Fruit fly (Drosophila melanogaster): ENCODE data around the gene CG14292.

Gene CG14292

dm6 chr3R:18947307-18947706 lies 41.9 kb upstream of the CG14292 start:
- TF ChIP-seq crc (GFP tag; optimal IDR thresholded peaks at IDR 0.05) (no peak), CG8478 (optimal IDR thresholded peaks at IDR 0.05) (peak; percentile 71), zf30C (GFP tag; optimal IDR thresholded peaks at IDR 0.05) (no peak), Sry-β (GFP tag; optimal IDR thresholded peaks at IDR 0.05) (no peak), CG14014 (GFP tag; IDR thresholded peaks at IDR 0.05) (no peak), Gug (GFP tag; IDR thresholded peaks at IDR 0.05) (no peak)

dm6 chr3R:18931725-18932124 lies 26.3 kb upstream of the CG14292 start:
- no peak for TF ChIP-seq CG4360 (GFP tag; IDR thresholded peaks at IDR 0.05)
- no peak for TF ChIP-seq CG2129 (GFP tag; IDR thresholded peaks at IDR 0.05; ENCODE audit: partially characterized antibody)
- no peak for TF ChIP-seq Sry-β (GFP tag; optimal IDR thresholded peaks at IDR 0.05)
- no peak for TF ChIP-seq ci (GFP tag; IDR thresholded peaks at IDR 0.05)
- no peak for TF ChIP-seq CG33557 (GFP tag; optimal IDR thresholded peaks at IDR 0.05)
- TF ChIP-seq ewg (GFP tag; optimal IDR thresholded peaks at IDR 0.05): peak; percentile 0
- no peak for TF ChIP-seq CG1529 (GFP tag; optimal IDR thresholded peaks at IDR 0.05)
- TF ChIP-seq Trl (optimal IDR thresholded peaks at IDR 0.05): peak; percentile 51 to 75
- TF ChIP-seq Trl (GFP tag; optimal IDR thresholded peaks at IDR 0.05): no peak
- TF ChIP-seq Neu2 (GFP tag; optimal IDR thresholded peaks at IDR 0.05; ENCODE audit: borderline replicate concordance): no peak
- TF ChIP-seq pb (GFP tag; optimal IDR thresholded peaks at IDR 0.05): no peak
- TF ChIP-seq gcm (GFP tag; optimal IDR thresholded peaks at IDR 0.05): no peak
- TF ChIP-seq cg (GFP tag; optimal IDR thresholded peaks at IDR 0.05): peak; percentile 36
- TF ChIP-seq CG14710 (tag; optimal IDR thresholded peaks at IDR 0.05): no peak
- no peak for TF ChIP-seq fru (optimal IDR thresholded peaks at IDR 0.05)
- TF ChIP-seq CkIIα-i1 (GFP tag; IDR thresholded peaks at IDR 0.05): no peak
- TF ChIP-seq CG16815 (GFP tag; optimal IDR thresholded peaks at IDR 0.05): no peak
- TF ChIP-seq grn (GFP tag; optimal IDR thresholded peaks at IDR 0.05): no peak
- no peak for TF ChIP-seq zfh1 (GFP tag; IDR thresholded peaks at IDR 0.05)
- TF ChIP-seq CG12659 (GFP tag; optimal IDR thresholded peaks at IDR 0.05): no peak
- no peak for TF ChIP-seq row (GFP tag; IDR thresholded peaks at IDR 0.05)
- no peak for TF ChIP-seq ken (GFP tag; IDR thresholded peaks at IDR 0.05)
- peak; percentile 87 for TF ChIP-seq CG3163 (GFP tag; optimal IDR thresholded peaks at IDR 0.05)
- TF ChIP-seq Hmr (GFP tag; optimal IDR thresholded peaks at IDR 0.05): no peak
- no peak for TF ChIP-seq CG11723 (GFP tag; optimal IDR thresholded peaks at IDR 0.05)
- no peak for TF ChIP-seq da (GFP tag; optimal IDR thresholded peaks at IDR 0.05)

- TF ChIP-seq emc (GFP tag; optimal IDR thresholded peaks at IDR 0.05) (no peak), org-1 (GFP tag; optimal IDR thresholded peaks at IDR 0.05) (peak; percentile 50), fd102C (GFP tag; optimal IDR thresholded peaks at IDR 0.05) (peak; percentile 74), Dip2 (GFP tag; IDR thresholded peaks at IDR 0.05) (no peak), CG11696 (GFP tag; IDR thresholded peaks at IDR 0.05) (no peak), Sry-β (GFP tag; optimal IDR thresholded peaks at IDR 0.05) (peak; percentile 45), CG14965 (GFP tag; optimal IDR thresholded peaks at IDR 0.05; ENCODE audit: borderline replicate concordance) (peak; percentile 57), Nf-YA (GFP tag; IDR thresholded peaks at IDR 0.05) (peak; percentile 64; the same call in 1 of the 2 replicates), her (GFP tag; optimal IDR thresholded peaks at IDR 0.05) (peak; percentile 74), CG8290 (GFP tag; optimal IDR thresholded peaks at IDR 0.05) (peak; percentile 18), CG8290 (tag; optimal IDR thresholded peaks at IDR 0.05) (peak; percentile 75 to 93), YL-1 (GFP tag; optimal IDR thresholded peaks at IDR 0.05) (no peak), nom (GFP tag; optimal IDR thresholded peaks at IDR 0.05) (peak; percentile 58), sug (tag; optimal IDR thresholded peaks at IDR 0.05) (no peak), tx (GFP tag; optimal IDR thresholded peaks at IDR 0.05) (no peak), eve (GFP tag; optimal IDR thresholded peaks at IDR 0.05) (no peak), tgo (GFP tag; IDR thresholded peaks at IDR 0.05) (no peak), CG7745 (tag; optimal IDR thresholded peaks at IDR 0.05) (no peak), cas (GFP tag; IDR thresholded peaks at IDR 0.05) (no peak), chn (GFP tag; optimal IDR thresholded peaks at IDR 0.05) (no peak), lbe (GFP tag; optimal IDR thresholded peaks at IDR 0.05) (no peak)
Measured at dm6 chr3R:18928918-18929705, 23.7 kb upstream of the CG14292 start, which contains the start of gene CG42613. Gene CG42613 (plus strand): TSS chr3R:18929196.
